Worm (Caenorhabditis elegans): ENCODE measurements around the gene F18C5.5.

DNA sequence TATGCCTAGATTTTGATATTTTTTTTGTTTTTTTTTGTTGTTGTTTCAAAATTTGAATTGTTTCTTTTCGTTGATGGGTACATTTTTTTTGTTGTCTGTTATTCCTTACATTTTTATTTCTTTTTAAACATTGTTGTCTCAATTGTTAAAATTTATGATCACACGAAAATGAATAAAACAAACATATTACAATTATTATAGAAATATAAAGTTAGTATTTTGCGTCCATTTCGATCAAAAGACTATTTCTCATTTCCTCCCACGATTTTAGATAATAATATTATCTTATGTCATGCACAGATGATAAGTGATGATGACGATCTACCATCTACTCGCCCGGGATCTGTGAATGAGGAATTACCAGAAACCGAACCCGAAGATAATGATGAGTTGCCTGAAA, 11.9 kb downstream of the F18C5.5 start, which contains the start of gene wrn-1:
- TF ChIP-seq W03F9.2 (tag; optimal IDR thresholded peaks at IDR 0.05) (no peak), him-1 (tag; optimal IDR thresholded peaks at IDR 0.05) (no peak)

Measured in whole organism, L4/young adult.